Worm (Caenorhabditis elegans) whole organism, late embryonic: Measurements from ENCODE around the gene M02D8.6.

Experiments used
- C38D4.7 ChIP-seq: fragments of 200-800 bp; sonication (Bioruptor generic); optimal IDR thresholded peaks from 2 replicates; lab custom pipeline; 2018; ENCODE audit warnings: mild to moderate bottlenecking, missing genetic modification characterization, moderate library complexity, missing compliant biosample characterization
- F13H6.1 ChIP-seq: sonication (generic microtip); optimal IDR thresholded peaks from 2 replicates; lab custom pipeline; 2016; ENCODE audit warnings: missing genetic modification characterization, missing compliant biosample characterization
- K02D7.2 ChIP-seq: sonication (generic microtip); optimal IDR thresholded peaks from 2 replicates; lab custom pipeline; 2017; ENCODE audit warnings: mild to moderate bottlenecking, missing genetic modification characterization, missing compliant biosample characterization
- K09A11.1 ChIP-seq: sonication (generic microtip); optimal IDR thresholded peaks from 2 replicates; lab custom pipeline; 2017; ENCODE audit warnings: antibody characterized with exemption, mild to moderate bottlenecking, missing genetic modification characterization, missing compliant biosample characterization; ENCODE audit not compliant: insufficient read depth
- T23F11.4 ChIP-seq: fragments of 200-800 bp; sonication (Bioruptor generic); optimal IDR thresholded peaks from 2 replicates; lab custom pipeline; 2018; ENCODE audit warnings: mild to moderate bottlenecking, missing genetic modification characterization, missing compliant biosample characterization
- ahr-1 ChIP-seq: sonication (generic microtip); optimal IDR thresholded peaks from 2 replicates; lab custom pipeline; 2016; ENCODE audit warnings: missing genetic modification characterization, missing compliant biosample characterization
- ceh-18 ChIP-seq: sonication (generic microtip); optimal IDR thresholded peaks from 2 replicates; lab custom pipeline; 2016; ENCODE audit warnings: missing genetic modification characterization, missing compliant biosample characterization
- ceh-2 ChIP-seq: sonication (generic microtip); optimal IDR thresholded peaks from 2 replicates; lab custom pipeline; 2016; ENCODE audit warnings: missing genotype, missing genetic modification characterization, missing compliant biosample characterization
- ceh-31 ChIP-seq: sonication (generic microtip); optimal IDR thresholded peaks from 2 replicates; lab custom pipeline; 2016; ENCODE audit warnings: missing genetic modification characterization, missing compliant biosample characterization
- ceh-9 ChIP-seq: sonication (generic microtip); optimal IDR thresholded peaks from 2 replicates; lab custom pipeline; 2016; ENCODE audit warnings: mild to moderate bottlenecking, missing genetic modification characterization, inconsistent platforms, missing compliant biosample characterization
- dmd-4 ChIP-seq: sonication (generic microtip); optimal IDR thresholded peaks from 2 replicates; lab custom pipeline; 2016; ENCODE audit warnings: borderline replicate concordance, missing genetic modification characterization, missing compliant biosample characterization
- dve-1 ChIP-seq: sonication (generic microtip); optimal IDR thresholded peaks from 2 replicates; lab custom pipeline; 2017; ENCODE audit warnings: antibody characterized with exemption, mild to moderate bottlenecking, missing genetic modification characterization, missing compliant biosample characterization
- elt-2 ChIP-seq: sonication (generic microtip); optimal IDR thresholded peaks from 2 replicates; lab custom pipeline; 2016; ENCODE audit warnings: missing genetic modification reagents, missing genetic modification characterization, missing compliant biosample characterization
- ets-4 ChIP-seq: sonication (generic microtip); optimal IDR thresholded peaks from 2 replicates; lab custom pipeline; 2016; ENCODE audit warnings: missing genetic modification characterization, missing compliant biosample characterization
- fax-1 ChIP-seq: sonication (generic microtip); optimal IDR thresholded peaks from 2 replicates; lab custom pipeline; 2016; ENCODE audit warnings: missing genotype, missing genetic modification characterization, missing compliant biosample characterization
- gmeb-2 ChIP-seq: sonication (generic microtip); optimal IDR thresholded peaks from 2 replicates; lab custom pipeline; 2016; ENCODE audit warnings: missing genetic modification characterization, inconsistent platforms, missing compliant biosample characterization
- hlh-13 ChIP-seq: fragments of 200-800 bp; sonication (Bioruptor generic); optimal IDR thresholded peaks from 2 replicates; lab custom pipeline; 2018; ENCODE audit warnings: mild to moderate bottlenecking, missing genetic modification characterization, missing compliant biosample characterization
- hlh-30 ChIP-seq: sonication (generic microtip); optimal IDR thresholded peaks from 2 replicates; lab custom pipeline; 2017; ENCODE audit warnings: antibody characterized with exemption, missing genetic modification characterization, missing compliant biosample characterization; ENCODE audit not compliant: insufficient read depth
- madf-2 ChIP-seq: sonication (generic microtip); optimal IDR thresholded peaks from 2 replicates; lab custom pipeline; 2017; ENCODE audit warnings: missing genetic modification characterization, missing compliant biosample characterization
- mec-3 ChIP-seq: sonication (generic microtip); optimal IDR thresholded peaks from 2 replicates; lab custom pipeline; 2016; ENCODE audit warnings: borderline replicate concordance, missing genetic modification characterization, missing compliant biosample characterization
- nfya-1 ChIP-seq: sonication (generic microtip); optimal IDR thresholded peaks from 2 replicates; lab custom pipeline; 2017; ENCODE audit warnings: missing genetic modification characterization, mild to moderate bottlenecking, missing compliant biosample characterization, antibody characterized with exemption, moderate library complexity
- nhr-11 ChIP-seq: fragments of 150-350 bp; optimal IDR thresholded peaks from 2 replicates; lab custom pipeline; 2014; ENCODE audit warnings: missing biosample characterization, missing genetic modification characterization
- nhr-232 ChIP-seq: sonication (generic microtip); optimal IDR thresholded peaks from 2 replicates; lab custom pipeline; 2016; ENCODE audit warnings: missing genetic modification characterization, missing compliant biosample characterization
- odd-2 ChIP-seq: sonication (generic microtip); optimal IDR thresholded peaks from 2 replicates; lab custom pipeline; 2017; ENCODE audit warnings: antibody characterized with exemption, mild to moderate bottlenecking, missing genetic modification characterization, missing compliant biosample characterization
- pqm-1 ChIP-seq: sonication (generic microtip); optimal IDR thresholded peaks from 2 replicates; lab custom pipeline; 2016; ENCODE audit warnings: missing genetic modification characterization, missing compliant biosample characterization
- rnt-1 ChIP-seq: sonication (generic microtip); optimal IDR thresholded peaks from 2 replicates; lab custom pipeline; 2016; ENCODE audit warnings: missing genetic modification characterization, missing compliant biosample characterization
- sdc-2 ChIP-seq: sonication (generic microtip); optimal IDR thresholded peaks from 2 replicates; lab custom pipeline; 2016; ENCODE audit warnings: missing genotype, missing genetic modification characterization, missing compliant biosample characterization
- unc-3 ChIP-seq, 2 experiments: fragments of 200-800 bp in 1 of 2; sonication (Bioruptor generic) in 1 of 2; sonication (generic microtip) in 1 of 2; conservative IDR thresholded peaks in 1 of 2; optimal IDR thresholded peaks in 1 of 2; 2 replicates each; pipeline versions ENCODE4 v1.3.6 to Lab custom; 2016 to 2022; ENCODE audit warnings: missing compliant biosample characterization in 2 of 2, missing genetic modification characterization in 2 of 2, missing genetic modification reagents in 1 of 2
- unc-55 ChIP-seq: sonication (generic microtip); optimal IDR thresholded peaks from 2 replicates; lab custom pipeline; 2017; ENCODE audit warnings: missing biosample characterization, missing genetic modification reagents, missing genetic modification characterization
- ztf-16 ChIP-seq: sonication (generic microtip); optimal IDR thresholded peaks from 2 replicates; lab custom pipeline; 2017; ENCODE audit warnings: missing genetic modification characterization, missing compliant biosample characterization

Gene M02D8.6

ce11 chrX:8762927-8763326 is 31.2 kb upstream of the M02D8.6 start:
- TF ChIP-seq fax-1 (tag; lab: Kevin White, UChicago): no peak
- TF ChIP-seq gmeb-2 (tag; lab: Kevin White, UChicago): no peak
- peak; percentile 58 for TF ChIP-seq ceh-18
- TF ChIP-seq unc-3 (GFP tag; conservative IDR thresholded peaks at IDR 0.05; lab: Robert Waterston, UW): no peak
- TF ChIP-seq unc-3 (tag; optimal IDR thresholded peaks at IDR 0.05; lab: Kevin White, UChicago): no peak
- peak; percentile 8 for TF ChIP-seq rnt-1 (tag; lab: Kevin White, UChicago)
- no peak for TF ChIP-seq K02D7.2 (tag; lab: Kevin White, UChicago)
- no peak for TF ChIP-seq dve-1 (tag; lab: Kevin White, UChicago)
- no peak for TF ChIP-seq ceh-2 (tag; lab: Kevin White, UChicago)
- TF ChIP-seq ets-4 (tag; lab: Kevin White, UChicago): no peak
- peak; percentile 9 for TF ChIP-seq unc-55 (GFP tag; lab: Kevin White, UChicago)

- no peak for TF ChIP-seq gmeb-2 (tag; lab: Kevin White, UChicago)
- no peak for TF ChIP-seq K09A11.1 (tag; lab: Kevin White, UChicago)
- TF ChIP-seq ceh-9 (tag; lab: Kevin White, UChicago): no peak
- no peak for TF ChIP-seq madf-2 (tag; lab: Kevin White, UChicago)
- no peak for TF ChIP-seq pqm-1 (tag; lab: Kevin White, UChicago)
- TF ChIP-seq ets-4 (tag; lab: Kevin White, UChicago): no peak
- TF ChIP-seq odd-2 (tag; lab: Kevin White, UChicago): no peak
- no peak for TF ChIP-seq T23F11.4 (GFP tag; lab: Kevin White, UChicago)
- no peak for TF ChIP-seq ztf-16 (tag; lab: Kevin White, UChicago)
- TF ChIP-seq C38D4.7 (GFP tag; lab: Kevin White, UChicago): no peak
- no peak for TF ChIP-seq nfya-1 (tag; lab: Kevin White, UChicago)
- no peak for TF ChIP-seq unc-55 (GFP tag; lab: Kevin White, UChicago)
- no peak for TF ChIP-seq unc-3 (GFP tag; conservative IDR thresholded peaks at IDR 0.05; lab: Robert Waterston, UW)
- no peak for TF ChIP-seq unc-3 (tag; optimal IDR thresholded peaks at IDR 0.05; lab: Kevin White, UChicago)
- TF ChIP-seq nhr-11 (tag; lab: Kevin White, UChicago): no peak
- TF ChIP-seq mec-3 (tag; lab: Kevin White, UChicago): no peak
- no peak for TF ChIP-seq dve-1 (tag; lab: Kevin White, UChicago)
Measured at ce11 chrX:8761497-8761896, 29.8 kb upstream of the M02D8.6 start, which contains the start of gene M02D8.5. M02D8.5 (minus strand) TSS chrX:8761597.

- TF ChIP-seq unc-3 (GFP tag; conservative IDR thresholded peaks at IDR 0.05; lab: Robert Waterston, UW) (no peak), unc-3 (tag; optimal IDR thresholded peaks at IDR 0.05; lab: Kevin White, UChicago) (no peak), ceh-2 (tag; lab: Kevin White, UChicago) (no peak), dmd-4 (no peak), ahr-1 (tag; lab: Kevin White, UChicago) (no peak), nhr-232 (tag; lab: Kevin White, UChicago) (no peak)
Measured at ce11 chrX:8761060-8761459, 29.3 kb upstream of the M02D8.6 start.

ce11 chrX:8755987-8756386 is 24.3 kb upstream of the M02D8.6 start:
- no peak for TF ChIP-seq T23F11.4 (GFP tag; lab: Kevin White, UChicago)

ce11 chrX:8754285-8754795 is 22.6 kb upstream of the M02D8.6 start:
- TF ChIP-seq F13H6.1 (tag; lab: Kevin White, UChicago): no peak
- no peak for TF ChIP-seq hlh-13 (GFP tag; lab: Kevin White, UChicago)
- TF ChIP-seq ceh-18: no peak
- no peak for TF ChIP-seq pqm-1 (tag; lab: Kevin White, UChicago)
- no peak for TF ChIP-seq sdc-2 (tag; lab: Kevin White, UChicago)
- no peak for TF ChIP-seq gmeb-2 (tag; lab: Kevin White, UChicago)

ce11 chrX:8752546-8752945 is 20.8 kb upstream of the M02D8.6 start:
- TF ChIP-seq hlh-30 (tag; lab: Kevin White, UChicago): peak; percentile 44
- no peak for TF ChIP-seq ceh-31
- peak; percentile 47 for TF ChIP-seq elt-2 (tag; lab: Kevin White, UChicago)
